Worm (Caenorhabditis elegans) whole organism, mixed stage, embryonic: ENCODE measurements around the gene Y57G11C.8.

Source experiments
- flh-1 ChIP-seq: fragments of 200-800 bp; sonication (Bioruptor generic); optimal IDR thresholded peaks from 2 replicates; lab custom pipeline; 2018; ENCODE audit warnings: mild to moderate bottlenecking, missing genetic modification characterization, moderate library complexity, missing compliant biosample characterization
- mab-5 ChIP-seq: fragments of 150-350 bp; optimal IDR thresholded peaks from 2 replicates; lab custom pipeline; 2014; ENCODE audit warnings: missing biosample characterization, missing genetic modification characterization
- mep-1 ChIP-seq: fragments of 150-350 bp; optimal IDR thresholded peaks from 2 replicates; lab custom pipeline; 2017; ENCODE audit warnings: missing biosample characterization, missing genetic modification reagents, missing genetic modification characterization, inconsistent platforms
- nhr-76 ChIP-seq: sonication (generic microtip); optimal IDR thresholded peaks from 2 replicates; lab custom pipeline; 2017; ENCODE audit warnings: missing biosample characterization, missing genetic modification characterization
- pha-4 ChIP-seq: fragments of 150-350 bp; optimal IDR thresholded peaks from 2 replicates; lab custom pipeline; 2018; ENCODE audit warnings: missing biosample characterization, missing genetic modification reagents, missing genetic modification characterization
- snpc-4 ChIP-seq: fragments of 150-350 bp; optimal IDR thresholded peaks from 2 replicates; lab custom pipeline; 2014; ENCODE audit warnings: missing biosample characterization, missing genetic modification characterization
- zip-8 ChIP-seq: fragments of 150-350 bp; optimal IDR thresholded peaks from 2 replicates; lab custom pipeline; 2014; ENCODE audit warnings: missing biosample characterization, missing genetic modification characterization
- ztf-11 ChIP-seq: fragments of 150-350 bp; optimal IDR thresholded peaks from 2 replicates; lab custom pipeline; 2014; ENCODE audit warnings: missing biosample characterization, missing genetic modification characterization

- TF ChIP-seq snpc-4 (tag; lab: Kevin White, UChicago) (no peak), flh-1 (no peak), mep-1 (tag; lab: Kevin White, UChicago) (no peak), mab-5 (no peak), ztf-11 (tag; lab: Kevin White, UChicago) (no peak), zip-8 (tag; lab: Kevin White, UChicago) (no peak), nhr-76 (tag; lab: Kevin White, UChicago) (no peak), pha-4 (no peak)
Observed at ce11 chrIV:14754912-14755311, 26.7 kb upstream of the Y57G11C.8 start, which contains the start of gene Y57G11C.499.
